Fruit fly (Drosophila melanogaster) whole organism: Measurements from ENCODE around the gene CG14309.

Experiments
- Dll ChIP-seq: fragments of >200 bp; optimal IDR thresholded peaks from 2 replicates; lab custom pipeline; 2017
- EcR ChIP-seq, 2 experiments: fragments of >200 bp; optimal IDR thresholded peaks; 2 replicates each; lab custom pipeline; 2017; ENCODE audit warnings: missing biosample characterization in 2 of 2, missing genetic modification characterization in 2 of 2, missing genetic modification reagents in 2 of 2
- pan ChIP-seq: fragments of >200 bp; optimal IDR thresholded peaks from 2 replicates; lab custom pipeline; 2017
- usp ChIP-seq: fragments of >200 bp; optimal IDR thresholded peaks from 2 replicates; lab custom pipeline; 2017; ENCODE audit warnings: missing biosample characterization, missing genetic modification characterization, mixed read lengths

- TF ChIP-seq EcR (GFP tag; optimal IDR thresholded peaks at IDR 0.05; lab: Kevin White, UChicago) (no peak), Dll (lab: Kevin White, UChicago) (peak; percentile 64), pan (lab: Kevin White, UChicago) (no peak), usp (GFP tag; lab: Kevin White, UChicago) (no peak)
Measured at dm6 chr3R:18398460-18398901, 13.6 kb upstream of the CG14309 start.
